Fruit fly (Drosophila melanogaster): Measurements from ENCODE around the gene CG14107.
A peak's percentile ranks its signal among the peaks of the same experiment; 100 is the strongest.

CG14107 gene

DNA sequence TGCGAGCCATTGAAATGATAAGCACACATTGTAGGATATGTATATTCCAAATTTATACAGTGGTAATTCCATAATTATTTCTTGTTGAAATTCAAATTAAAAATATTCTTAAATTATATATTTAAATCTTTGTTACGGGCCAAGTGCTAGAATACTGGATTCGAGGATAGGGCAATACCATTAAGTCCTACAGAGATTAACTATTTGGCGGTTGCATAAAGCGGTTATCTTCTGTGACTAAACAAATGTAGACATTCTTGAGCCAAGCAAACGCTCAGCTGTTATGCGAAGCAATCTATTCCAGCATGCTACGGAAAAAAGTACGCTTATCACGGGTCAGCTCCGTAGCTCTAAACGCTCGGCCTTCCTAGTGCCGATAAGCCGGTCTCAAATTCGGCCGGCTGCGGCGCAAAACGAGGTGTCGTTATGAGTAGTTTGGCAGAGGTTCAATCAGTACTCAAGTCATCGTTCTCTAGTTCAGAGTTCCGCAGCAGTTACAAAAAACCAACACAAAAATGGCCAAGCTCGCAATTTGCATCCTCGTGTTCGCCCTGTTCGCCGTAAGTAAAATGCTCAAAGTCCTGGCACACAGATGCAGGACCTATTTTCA, 25.0 kb downstream of the CG14107 start, which contains the start of gene Nplp2 (continued):
- TF ChIP-seq Ravus (GFP tag; IDR thresholded peaks at IDR 0.05) (no peak), Lhr (GFP tag; optimal IDR thresholded peaks at IDR 0.05) (no peak), dmrt99B (tag; optimal IDR thresholded peaks at IDR 0.05) (peak; percentile 53), tin (GFP tag; optimal IDR thresholded peaks at IDR 0.05) (peak; percentile 1), Dek (tag; optimal IDR thresholded peaks at IDR 0.05) (peak; percentile 47), CG6175 (GFP tag; IDR thresholded peaks at IDR 0.05) (0 out of 3 replicates have a peak, but pooled peaks have one; percentile 8), CG7556 (GFP tag; optimal IDR thresholded peaks at IDR 0.05) (peak; percentile 56), Abd-B (GFP tag; optimal IDR thresholded peaks at IDR 0.05) (peak; percentile 66), Ptx1 (GFP tag; IDR thresholded peaks at IDR 0.05) (peak; percentile 78), CG12744 (GFP tag; optimal IDR thresholded peaks at IDR 0.05) (no peak), CG16863 (GFP tag; optimal IDR thresholded peaks at IDR 0.05) (no peak), fu2 (GFP tag; optimal IDR thresholded peaks at IDR 0.05) (no peak), grau (tag; optimal IDR thresholded peaks at IDR 0.05) (peak; percentile 91), Hr51 (GFP tag; optimal IDR thresholded peaks at IDR 0.05) (peak in 1 of 2 experiments; percentile 54), CG2199 (GFP tag; IDR thresholded peaks at IDR 0.05) (no peak), otp (GFP tag; IDR thresholded peaks at IDR 0.05) (peak; percentile 45; the same call in 1 of the 3 replicates), CG11696 (GFP tag; IDR thresholded peaks at IDR 0.05) (0 out of 2 replicates have a peak, but pooled peaks have one; percentile 27), br (optimal IDR thresholded peaks at IDR 0.05) (no peak), yki (optimal IDR thresholded peaks at IDR 0.05) (no peak), C15 (GFP tag; IDR thresholded peaks at IDR 0.05) (0 out of 3 replicates have a peak, but pooled peaks have one; percentile 40), abd-A (tag; optimal IDR thresholded peaks at IDR 0.05) (no peak), Ada2b (GFP tag; IDR thresholded peaks at IDR 0.05) (peak; percentile 56), Antp (GFP tag; optimal IDR thresholded peaks at IDR 0.05) (no peak), CG9727 (GFP tag; optimal IDR thresholded peaks at IDR 0.05) (peak; percentile 51), Scr (GFP tag; IDR thresholded peaks at IDR 0.05; ENCODE audit: partially characterized antibody) (no peak), ci (GFP tag; IDR thresholded peaks at IDR 0.05) (peak; percentile 62; the same call in 2 of the 3 replicates), CG3281 (GFP tag; optimal IDR thresholded peaks at IDR 0.05) (peak; percentile 42), sob (GFP tag; IDR thresholded peaks at IDR 0.05) (peak; percentile 75), CG6272 (GFP tag; IDR thresholded peaks at IDR 0.05) (peak; percentile 51; the same call in 1 of the 2 replicates), Hr39 (optimal IDR thresholded peaks at IDR 0.05) (no peak), Six4 (GFP tag; optimal IDR thresholded peaks at IDR 0.05) (peak; percentile 13), CG10321 (GFP tag; IDR thresholded peaks at IDR 0.05) (no peak), tap (tag; optimal IDR thresholded peaks at IDR 0.05) (peak; percentile 34), chn (GFP tag; optimal IDR thresholded peaks at IDR 0.05) (no peak), CG4730 (GFP tag; IDR thresholded peaks at IDR 0.05) (peak; percentile 58), CG10979 (tag; optimal IDR thresholded peaks at IDR 0.05) (no peak), twi (tag; optimal IDR thresholded peaks at IDR 0.05) (peak; percentile 30), CG15514 (GFP tag; optimal IDR thresholded peaks at IDR 0.05) (peak; percentile 13), CG42726 (GFP tag; IDR thresholded peaks at IDR 0.05; ENCODE audit: partially characterized antibody) (no peak), CG1233 (GFP tag; optimal IDR thresholded peaks at IDR 0.05) (peak; percentile 53), CG13296 (GFP tag; optimal IDR thresholded peaks at IDR 0.05) (peak; percentile 10), CG7372 (GFP tag; IDR thresholded peaks at IDR 0.05) (peak; percentile 69), Sry-β (GFP tag; optimal IDR thresholded peaks at IDR 0.05) (no peak), nmo (GFP tag; optimal IDR thresholded peaks at IDR 0.05) (peak; percentile 59), CG8089 (GFP tag; optimal IDR thresholded peaks at IDR 0.05) (no peak), HLH3B (GFP tag; IDR thresholded peaks at IDR 0.05) (peak; percentile 44; the same call in 1 of the 2 replicates), B-H2 (GFP tag; optimal IDR thresholded peaks at IDR 0.05) (peak; percentile 62), Sox100B (GFP tag; optimal IDR thresholded peaks at IDR 0.05) (peak; percentile 32), nau (GFP tag; optimal IDR thresholded peaks at IDR 0.05) (peak; percentile 8), mld (GFP tag; IDR thresholded peaks at IDR 0.05; ENCODE audit: partially characterized antibody) (no peak), stc (GFP tag; IDR thresholded peaks at IDR 0.05) (no peak)

Measured in whole organism, embryonic.